Fruit fly (Drosophila melanogaster): ENCODE results near the gene CG32024.

The CG32024 gene

dm6 chr3L:8823730-8824374 lies 16.5 kb downstream of the CG32024 start (continued):
- TF ChIP-seq vnd (GFP tag; IDR thresholded peaks at IDR 0.05; ENCODE audit: partially characterized antibody) (no peak), pum (GFP tag; optimal IDR thresholded peaks at IDR 0.05) (no peak), Vsx1 (GFP tag; optimal IDR thresholded peaks at IDR 0.05) (no peak), phol (tag; optimal IDR thresholded peaks at IDR 0.05) (peak; percentile 56), gfzf (GFP tag; optimal IDR thresholded peaks at IDR 0.05) (no peak), Poxn (GFP tag; IDR thresholded peaks at IDR 0.05) (no peak), stwl (tag; optimal IDR thresholded peaks at IDR 0.05) (no peak), wdn (GFP tag; IDR thresholded peaks at IDR 0.05) (no peak), pan (optimal IDR thresholded peaks at IDR 0.05) (no peak), pan (GFP tag; optimal IDR thresholded peaks at IDR 0.05 in 1 of 2, IDR thresholded peaks at IDR 0.05 in 1 of 2) (peak in 1 of 2 experiments; percentile 43), nom (GFP tag; optimal IDR thresholded peaks at IDR 0.05) (peak; percentile 39), tgo (GFP tag; IDR thresholded peaks at IDR 0.05) (peak; percentile 53), CG6689 (GFP tag; IDR thresholded peaks at IDR 0.05) (peak; percentile 68), pfk (GFP tag; optimal IDR thresholded peaks at IDR 0.05) (no peak), MESR4 (GFP tag; optimal IDR thresholded peaks at IDR 0.05) (no peak), CG11504 (tag; optimal IDR thresholded peaks at IDR 0.05) (peak; percentile 68), CG14965 (GFP tag; optimal IDR thresholded peaks at IDR 0.05; ENCODE audit: borderline replicate concordance) (no peak), CG16813 (GFP tag; IDR thresholded peaks at IDR 0.05; ENCODE audit: partially characterized antibody) (no peak), cwo (GFP tag; optimal IDR thresholded peaks at IDR 0.05) (no peak), row (GFP tag; IDR thresholded peaks at IDR 0.05) (peak; percentile 56), CG8765 (GFP tag; IDR thresholded peaks at IDR 0.05) (peak; percentile 24; the same call in 1 of the 2 replicates), ranshi (GFP tag; IDR thresholded peaks at IDR 0.05) (peak; percentile 54), fd64A (GFP tag; optimal IDR thresholded peaks at IDR 0.05) (peak; percentile 20), tap (tag; optimal IDR thresholded peaks at IDR 0.05) (peak; percentile 3), D19A (tag; optimal IDR thresholded peaks at IDR 0.05) (no peak), dan (GFP tag; IDR thresholded peaks at IDR 0.05) (no peak), fd96Cb (tag; optimal IDR thresholded peaks at IDR 0.05) (peak; percentile 54), CG2875 (GFP tag; optimal IDR thresholded peaks at IDR 0.05) (no peak), Dp (GFP tag; optimal IDR thresholded peaks at IDR 0.05) (no peak), amos (GFP tag; IDR thresholded peaks at IDR 0.05; ENCODE audit: partially characterized antibody) (no peak), Aef1 (GFP tag; IDR thresholded peaks at IDR 0.05) (0 out of 3 replicates have a peak, but pooled peaks have one; percentile 13), CG4617 (GFP tag; optimal IDR thresholded peaks at IDR 0.05; ENCODE audit: borderline replicate concordance) (no peak), CG6254 (GFP tag; optimal IDR thresholded peaks at IDR 0.05) (no peak), sd (tag; optimal IDR thresholded peaks at IDR 0.05) (no peak), CG4820 (GFP tag; optimal IDR thresholded peaks at IDR 0.05) (peak; percentile 36), CG7745 (tag; optimal IDR thresholded peaks at IDR 0.05) (no peak), Sox100B (GFP tag; optimal IDR thresholded peaks at IDR 0.05) (peak; percentile 20), CG16815 (GFP tag; optimal IDR thresholded peaks at IDR 0.05) (no peak), org-1 (GFP tag; optimal IDR thresholded peaks at IDR 0.05) (no peak), CG17186 (GFP tag; optimal IDR thresholded peaks at IDR 0.05) (no peak), CG18764 (GFP tag; optimal IDR thresholded peaks at IDR 0.05) (no peak), Awh (GFP tag; IDR thresholded peaks at IDR 0.05) (no peak), CG30431 (GFP tag; optimal IDR thresholded peaks at IDR 0.05) (peak; percentile 29), al (GFP tag; IDR thresholded peaks at IDR 0.05) (no peak), CG43689 (GFP tag; IDR thresholded peaks at IDR 0.05) (no peak), CG2120 (GFP tag; optimal IDR thresholded peaks at IDR 0.05) (peak; percentile 35), luna (GFP tag; optimal IDR thresholded peaks at IDR 0.05) (no peak), CG8944 (GFP tag; optimal IDR thresholded peaks at IDR 0.05) (peak; percentile 16), H15 (GFP tag; IDR thresholded peaks at IDR 0.05) (peak; percentile 35; the same call in 1 of the 3 replicates), pita (GFP tag; optimal IDR thresholded peaks at IDR 0.05) (no peak)

All from whole organism, embryonic.